Worm (Caenorhabditis elegans) whole organism, young adult: Measurements from ENCODE around the gene dmd-7.

Experiments used
- Y53F4B.3 ChIP-seq: fragments of 200-800 bp; sonication (Bioruptor generic); IDR thresholded peaks from 2 replicates; pipeline ENCODE4 v1.3.6; 2022; ENCODE audit warnings: missing genetic modification reagents, missing genetic modification characterization, missing compliant biosample characterization
- ccch-3 ChIP-seq: fragments of 200-800 bp; sonication (Bioruptor generic); optimal IDR thresholded peaks from 2 replicates; lab custom pipeline; 2018; ENCODE audit warnings: mild to moderate bottlenecking, missing genetic modification characterization, missing compliant biosample characterization
- ceh-79 ChIP-seq: sonication (generic microtip); optimal IDR thresholded peaks from 2 replicates; lab custom pipeline; 2017; ENCODE audit warnings: mild to moderate bottlenecking, missing genetic modification characterization, missing compliant biosample characterization
- dpl-1 ChIP-seq: fragments of 150-350 bp; optimal IDR thresholded peaks from 2 replicates; lab custom pipeline; 2014; ENCODE audit warnings: missing biosample characterization, missing genetic modification reagents, missing genetic modification characterization
- lag-1 ChIP-seq: fragments of 200-800 bp; sonication (Bioruptor generic); IDR thresholded peaks from 2 replicates; pipeline ENCODE4 v1.3.6; 2022; ENCODE audit warnings: missing genetic modification reagents, missing genetic modification characterization, missing compliant biosample characterization
- madf-6 ChIP-seq: fragments of 200-800 bp; sonication (Bioruptor generic); IDR thresholded peaks from 2 replicates; pipeline ENCODE4 v1.3.6; 2022; ENCODE audit warnings: missing genetic modification reagents, missing genetic modification characterization, missing compliant biosample characterization
- unc-130 ChIP-seq: sonication (generic microtip); optimal IDR thresholded peaks from 2 replicates; lab custom pipeline; 2016; ENCODE audit warnings: missing genetic modification reagents, missing genetic modification characterization, missing compliant biosample characterization
- unc-62 ChIP-seq: fragments of 150-350 bp; optimal IDR thresholded peaks from 2 replicates; lab custom pipeline; 2014; ENCODE audit warnings: missing biosample characterization, missing genetic modification reagents, missing genetic modification characterization

ce11 chrV:6292401-6292800 is 45.7 kb downstream of the dmd-7 start, which contains the start of gene K12B6.9:
- no peak for TF ChIP-seq Y53F4B.3 (GFP tag; lab: Robert Waterston, UW)
- no peak for TF ChIP-seq unc-62 (GFP tag; lab: Kevin White, UChicago)
- TF ChIP-seq ceh-79 (tag; lab: Kevin White, UChicago), result no peak
- TF ChIP-seq unc-130 (GFP tag; lab: Kevin White, UChicago), result no peak
- TF ChIP-seq lag-1 (GFP tag; lab: Robert Waterston, UW), result no peak
- no peak for TF ChIP-seq ccch-3
- TF ChIP-seq madf-6, result no peak
- TF ChIP-seq dpl-1 (GFP tag; lab: Kevin White, UChicago), result no peak
